Fruit fly (Drosophila melanogaster) whole organism, embryonic: ENCODE measurements around the gene CG31549.

Experiments
- Abd-B ChIP-seq: fragments of 200-800 bp; sonication (Bioruptor generic); optimal IDR thresholded peaks from 2 replicates; lab custom pipeline; 2018; ENCODE audit warnings: missing biosample characterization, mild to moderate bottlenecking, missing genetic modification characterization, moderate library complexity
- B-H2 ChIP-seq: fragments of 200-800 bp; sonication (Bioruptor generic); optimal IDR thresholded peaks from 2 replicates; lab custom pipeline; 2018; ENCODE audit warnings: missing biosample characterization, mild to moderate bottlenecking, missing genetic modification characterization
- CG10431 ChIP-seq: fragments of 200-800 bp; sonication (Bioruptor generic); optimal IDR thresholded peaks from 3 replicates; lab custom pipeline; 2018; ENCODE audit warnings: missing biosample characterization, mild to moderate bottlenecking, missing genetic modification characterization
- CG12744 ChIP-seq: fragments of 200-800 bp; sonication (Bioruptor generic); optimal IDR thresholded peaks from 2 replicates; lab custom pipeline; 2016; ENCODE audit warnings: missing biosample characterization, missing genetic modification characterization
- CG13287 ChIP-seq: fragments of 200-800 bp; sonication (Bioruptor generic); IDR thresholded peaks from 2 replicates; pipeline ENCODE4 v1.3.6; 2022; ENCODE audit warnings: missing biosample characterization, missing genetic modification characterization; ENCODE audit not compliant: partially characterized antibody
- CG14710 ChIP-seq: fragments of 200-800 bp; sonication (Bioruptor generic); optimal IDR thresholded peaks from 3 replicates; lab custom pipeline; 2019; ENCODE audit warnings: missing biosample characterization, mild to moderate bottlenecking, missing genetic modification characterization, moderate library complexity
- CG14965 ChIP-seq: fragments of 200-800 bp; sonication (Bioruptor generic); optimal IDR thresholded peaks from 2 replicates; lab custom pipeline; 2016; ENCODE audit warnings: missing biosample characterization, missing genetic modification characterization, borderline replicate concordance
- CG15479 ChIP-seq: fragments of 200-800 bp; sonication (Bioruptor generic); optimal IDR thresholded peaks from 3 replicates; lab custom pipeline; 2019; ENCODE audit warnings: missing biosample characterization, mild to moderate bottlenecking, missing genetic modification characterization, moderate library complexity
- CG30431 ChIP-seq: fragments of 200-800 bp; sonication (Bioruptor generic); optimal IDR thresholded peaks from 2 replicates; lab custom pipeline; 2017; ENCODE audit warnings: missing biosample characterization, missing genetic modification characterization
- CG3995 ChIP-seq: fragments of 200-800 bp; sonication (Bioruptor generic); optimal IDR thresholded peaks from 3 replicates; lab custom pipeline; 2016; ENCODE audit warnings: missing biosample characterization, missing genetic modification characterization
- CG42726 ChIP-seq: fragments of 200-800 bp; sonication (Bioruptor generic); IDR thresholded peaks from 2 replicates; pipeline ENCODE4 v1.3.6; 2022; ENCODE audit warnings: missing biosample characterization, missing genetic modification characterization; ENCODE audit not compliant: partially characterized antibody
- CG4328 ChIP-seq: fragments of 200-800 bp; sonication (Bioruptor generic); optimal IDR thresholded peaks from 3 replicates; lab custom pipeline; 2017; ENCODE audit warnings: missing biosample characterization, missing genetic modification reagents, missing genetic modification characterization
- CG6683 ChIP-seq: fragments of 200-800 bp; sonication (Bioruptor generic); optimal IDR thresholded peaks from 2 replicates; lab custom pipeline; 2017; ENCODE audit warnings: missing biosample characterization, mild to moderate bottlenecking, missing genetic modification characterization, missing genetic modification reagents
- CG6689 ChIP-seq: fragments of 200-800 bp; sonication (Bioruptor generic); IDR thresholded peaks from 2 replicates; pipeline ENCODE4 v1.3.6; 2022; ENCODE audit warnings: missing biosample characterization, missing genetic modification characterization
- CG8388 ChIP-seq: fragments of 200-800 bp; sonication (Bioruptor generic); optimal IDR thresholded peaks from 2 replicates; lab custom pipeline; 2019; ENCODE audit warnings: missing biosample characterization, mild to moderate bottlenecking, missing genetic modification characterization, moderate library complexity
- CG9727 ChIP-seq: fragments of 200-800 bp; sonication (Bioruptor generic); optimal IDR thresholded peaks from 3 replicates; lab custom pipeline; 2017; ENCODE audit warnings: missing biosample characterization, mild to moderate bottlenecking, missing genetic modification characterization
- Ets97D ChIP-seq: fragments of 200-800 bp; sonication (Bioruptor generic); optimal IDR thresholded peaks from 3 replicates; lab custom pipeline; 2016; ENCODE audit warnings: missing biosample characterization, missing genetic modification characterization
- HmgD ChIP-seq: fragments of 200-800 bp; sonication (Bioruptor generic); optimal IDR thresholded peaks from 3 replicates; lab custom pipeline; 2016; ENCODE audit warnings: missing biosample characterization, missing genetic modification characterization
- Hmr ChIP-seq: fragments of 200-800 bp; sonication (Bioruptor generic); optimal IDR thresholded peaks from 3 replicates; lab custom pipeline; 2017; ENCODE audit warnings: mild to moderate bottlenecking, missing biosample characterization, missing genetic modification reagents, missing genetic modification characterization
- Lim3 ChIP-seq: fragments of 200-800 bp; sonication (Bioruptor generic); IDR thresholded peaks from 2 replicates; pipeline ENCODE4 v1.3.6; 2022; ENCODE audit warnings: missing biosample characterization, missing genetic modification characterization
- Mad ChIP-seq: fragments of 200-800 bp; sonication (Bioruptor generic); optimal IDR thresholded peaks from 2 replicates; lab custom pipeline; 2016; ENCODE audit warnings: missing biosample characterization, missing genetic modification characterization
- Max ChIP-seq: fragments of 200-800 bp; sonication (Bioruptor generic); optimal IDR thresholded peaks from 2 replicates; lab custom pipeline; 2016; ENCODE audit warnings: missing biosample characterization, mild to moderate bottlenecking, missing genetic modification characterization
- Mrtf ChIP-seq: fragments of 200-800 bp; sonication (Bioruptor generic); IDR thresholded peaks from 3 replicates; pipeline ENCODE4 v1.3.6; 2022; ENCODE audit warnings: missing biosample characterization, missing genetic modification characterization
- PHDP ChIP-seq: fragments of 200-800 bp; sonication (Bioruptor generic); optimal IDR thresholded peaks from 3 replicates; lab custom pipeline; 2018; ENCODE audit warnings: missing biosample characterization, mild to moderate bottlenecking, missing genetic modification characterization, moderate library complexity
- Six4 ChIP-seq: fragments of 200-800 bp; sonication (Bioruptor generic); optimal IDR thresholded peaks from 2 replicates; lab custom pipeline; 2016; ENCODE audit warnings: missing biosample characterization, missing genetic modification characterization
- Sox100B ChIP-seq: fragments of 200-800 bp; sonication (Bioruptor generic); optimal IDR thresholded peaks from 3 replicates; lab custom pipeline; 2018; ENCODE audit warnings: missing biosample characterization, mild to moderate bottlenecking, missing genetic modification characterization
- Stat92E ChIP-seq, 3 experiments: fragments of >200 bp in 2 of 3; fragments of 200-800 bp in 1 of 3; sonication (Bioruptor generic) in 1 of 3; optimal IDR thresholded peaks; 2 replicates each; lab custom pipeline; 2017 to 2019; ENCODE audit warnings: missing biosample characterization in 3 of 3, missing genetic modification characterization in 3 of 3, mild to moderate bottlenecking in 1 of 3, moderate library complexity in 1 of 3
- Vsx1 ChIP-seq: fragments of 200-800 bp; sonication (Bioruptor generic); optimal IDR thresholded peaks from 2 replicates; lab custom pipeline; 2017; ENCODE audit warnings: missing biosample characterization, mild to moderate bottlenecking, missing genetic modification characterization, missing genetic modification reagents
- Xbp1 ChIP-seq: fragments of 200-800 bp; sonication (Bioruptor generic); optimal IDR thresholded peaks from 3 replicates; lab custom pipeline; 2016; ENCODE audit warnings: missing biosample characterization, mild to moderate bottlenecking, missing genetic modification characterization
- abd-A ChIP-seq: fragments of 200-800 bp; sonication (Bioruptor generic); optimal IDR thresholded peaks from 3 replicates; lab custom pipeline; 2019; ENCODE audit warnings: missing biosample characterization, mild to moderate bottlenecking, missing genetic modification characterization, moderate library complexity
- ara ChIP-seq: fragments of 200-800 bp; sonication (Bioruptor generic); IDR thresholded peaks from 2 replicates; pipeline ENCODE4 v1.3.6; 2022; ENCODE audit warnings: missing biosample characterization, missing genetic modification characterization
- cg ChIP-seq: fragments of 200-800 bp; sonication (Bioruptor generic); optimal IDR thresholded peaks from 3 replicates; lab custom pipeline; 2019; ENCODE audit warnings: missing biosample characterization, mild to moderate bottlenecking, missing genetic modification characterization, moderate library complexity
- crc ChIP-seq: fragments of 200-800 bp; sonication (Bioruptor generic); optimal IDR thresholded peaks from 2 replicates; lab custom pipeline; 2016; ENCODE audit warnings: missing biosample characterization, missing genetic modification characterization
- da ChIP-seq: fragments of 200-800 bp; sonication (Bioruptor generic); optimal IDR thresholded peaks from 2 replicates; lab custom pipeline; 2016; ENCODE audit warnings: missing biosample characterization, missing genetic modification characterization
- dpn ChIP-seq, 2 experiments: fragments of 200-800 bp; sonication (Bioruptor generic); optimal IDR thresholded peaks; 3 replicates each; lab custom pipeline; 2016; ENCODE audit warnings: missing biosample characterization in 2 of 2, missing genetic modification characterization in 2 of 2
- eve ChIP-seq, 2 experiments: fragments of >200 bp; optimal IDR thresholded peaks; 2 replicates each; lab custom pipeline; 2017; ENCODE audit warnings: missing biosample characterization in 2 of 2, missing genetic modification characterization in 2 of 2
- gcm2 ChIP-seq: fragments of 200-800 bp; sonication (Bioruptor generic); optimal IDR thresholded peaks from 2 replicates; lab custom pipeline; 2016; ENCODE audit warnings: missing biosample characterization, missing genetic modification characterization
- mld ChIP-seq: fragments of 200-800 bp; sonication (Bioruptor generic); IDR thresholded peaks from 3 replicates; pipeline ENCODE4 v1.3.6; 2022; ENCODE audit warnings: missing biosample characterization, missing genetic modification characterization; ENCODE audit not compliant: partially characterized antibody
- nau ChIP-seq: fragments of 200-800 bp; sonication (Bioruptor generic); optimal IDR thresholded peaks from 3 replicates; lab custom pipeline; 2017; ENCODE audit warnings: missing biosample characterization, mild to moderate bottlenecking, missing genetic modification characterization, missing genetic modification reagents
- otp ChIP-seq: fragments of 200-800 bp; sonication (Bioruptor generic); IDR thresholded peaks from 3 replicates; pipeline ENCODE4, ENCODE4 v1.3.6; 2022; ENCODE audit warnings: missing biosample characterization, missing genetic modification characterization
- pb ChIP-seq: fragments of 200-800 bp; sonication (Bioruptor generic); optimal IDR thresholded peaks from 3 replicates; lab custom pipeline; 2016; ENCODE audit warnings: missing biosample characterization, missing genetic modification characterization
- sim ChIP-seq: fragments of 200-800 bp; sonication (Bioruptor generic); IDR thresholded peaks from 2 replicates; pipeline ENCODE4 v1.3.6; 2022; ENCODE audit warnings: missing biosample characterization, missing genetic modification characterization
- tll ChIP-seq, 2 experiments: fragments of 200-800 bp in 1 of 2; fragments of >200 bp in 1 of 2; sonication (Bioruptor generic) in 1 of 2; optimal IDR thresholded peaks; 2 replicates each; lab custom pipeline; 2017 to 2019; ENCODE audit warnings: missing biosample characterization in 2 of 2, missing genetic modification characterization in 2 of 2, mild to moderate bottlenecking in 1 of 2, moderate library complexity in 1 of 2
- toy ChIP-seq: fragments of 200-800 bp; sonication (Bioruptor generic); IDR thresholded peaks from 2 replicates; pipeline ENCODE4 v1.3.6; 2022; ENCODE audit warnings: missing biosample characterization, missing genetic modification characterization
- tx ChIP-seq: fragments of 200-800 bp; sonication (Bioruptor generic); optimal IDR thresholded peaks from 2 replicates; lab custom pipeline; 2016; ENCODE audit warnings: missing biosample characterization, missing genetic modification characterization
- wek ChIP-seq: fragments of 200-800 bp; sonication (Bioruptor generic); optimal IDR thresholded peaks from 3 replicates; lab custom pipeline; 2018; ENCODE audit warnings: missing biosample characterization, mild to moderate bottlenecking, missing genetic modification characterization, moderate library complexity
- z ChIP-seq: fragments of 200-800 bp; sonication (Bioruptor generic); IDR thresholded peaks from 3 replicates; pipeline ENCODE4 v1.3.6; 2022; ENCODE audit warnings: missing biosample characterization, missing genetic modification characterization
- zfh1 ChIP-seq: fragments of 200-800 bp; sonication (Bioruptor generic); IDR thresholded peaks from 3 replicates; pipeline ENCODE4 v1.3.6; 2022; ENCODE audit warnings: missing biosample characterization, missing genetic modification characterization

CG31549 gene

DNA sequence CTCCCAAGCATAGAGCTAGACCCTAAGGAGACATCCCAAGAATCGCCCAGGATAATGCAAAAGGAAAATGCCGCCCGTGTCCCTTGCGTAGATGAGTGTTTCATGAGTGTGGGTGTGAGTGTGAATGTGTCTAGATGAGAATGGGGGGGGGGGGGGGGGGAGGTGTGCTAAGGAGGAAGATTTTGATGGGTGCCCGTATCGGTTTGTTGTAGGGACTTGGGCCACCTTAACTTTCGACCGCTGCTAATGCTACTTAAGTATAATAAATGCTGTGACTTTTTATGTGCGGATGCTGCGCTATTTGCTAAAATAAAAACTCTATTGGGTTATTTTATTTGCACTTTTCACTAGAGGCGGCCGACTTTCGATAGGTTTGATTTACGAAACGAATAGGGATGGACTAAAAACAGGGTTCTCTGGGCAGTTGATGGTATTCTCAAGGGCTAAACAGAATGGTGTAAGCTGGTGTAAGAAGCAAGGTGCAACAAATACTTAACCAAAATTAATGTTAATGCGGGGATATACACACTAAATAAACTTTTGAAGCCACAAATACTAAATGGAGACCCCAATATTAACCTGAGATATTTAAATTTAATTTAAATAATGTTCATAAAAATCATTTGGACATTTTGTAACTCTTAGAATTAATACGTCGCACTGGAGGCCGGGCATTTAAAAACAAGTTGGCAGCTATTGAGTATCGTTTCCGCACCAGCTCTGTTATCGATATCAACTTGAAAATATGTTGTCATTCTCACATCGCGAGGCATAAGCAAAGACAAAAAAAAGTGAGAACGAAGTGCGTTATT, 37.1 kb downstream of the CG31549 start, which contains the start of the genes Xe7 and Atg17 (continued):
- peak; percentile 44 for TF ChIP-seq nau (GFP tag; lab: Kevin White, UChicago)
- TF ChIP-seq CG4328 = peak; percentile 92
- peak; percentile 86 for TF ChIP-seq CG30431 (GFP tag; lab: Kevin White, UChicago)
- TF ChIP-seq crc (GFP tag; lab: Kevin White, UChicago) = peak; percentile 56
- TF ChIP-seq gcm2 (GFP tag; lab: Kevin White, UChicago) = peak; percentile 20
- no peak; the same call in 2 of the 3 replicates for TF ChIP-seq otp (GFP tag; lab: Robert Waterston, UW)
- TF ChIP-seq zfh1 = peak; percentile 86
- TF ChIP-seq mld (GFP tag; lab: Robert Waterston, UW) = no peak
- peak; percentile 96 for TF ChIP-seq Abd-B (GFP tag; lab: Kevin White, UChicago)
- peak; percentile 73 for TF ChIP-seq cg (GFP tag; lab: Kevin White, UChicago)
- peak; percentile 86 for TF ChIP-seq Mad (GFP tag; lab: Kevin White, UChicago)
- TF ChIP-seq pb = peak; percentile 69
- TF ChIP-seq Ets97D (GFP tag; lab: Kevin White, UChicago) = peak; percentile 79
- TF ChIP-seq Hmr (GFP tag; lab: Kevin White, UChicago) = peak; percentile 93
- peak; percentile 80 for TF ChIP-seq toy (GFP tag; lab: Robert Waterston, UW)
- no peak for TF ChIP-seq Vsx1
- TF ChIP-seq CG14965 (GFP tag; lab: Kevin White, UChicago) = no peak
- peak; percentile 94 for TF ChIP-seq CG14710 (tag; lab: Kevin White, UChicago)
- peak; percentile 64 for TF ChIP-seq CG3995 (GFP tag; lab: Kevin White, UChicago)
- TF ChIP-seq tx (GFP tag; lab: Kevin White, UChicago) = peak; percentile 88
- peak; percentile 18 for TF ChIP-seq CG10431
- peak; percentile 57 for TF ChIP-seq CG12744 (GFP tag; lab: Kevin White, UChicago)
- TF ChIP-seq ara (GFP tag; lab: Robert Waterston, UW) = peak; percentile 77
- peak; percentile 92 to 95 for TF ChIP-seq dpn (GFP tag; optimal IDR thresholded peaks at IDR 0.05; lab: Kevin White, UChicago)
- TF ChIP-seq Xbp1 = peak; percentile 95
- TF ChIP-seq sim (GFP tag; lab: Robert Waterston, UW) = 0 out of 2 replicates have a peak, but pooled peaks have one; percentile 40
- no peak for TF ChIP-seq abd-A (tag; lab: Kevin White, UChicago)
- TF ChIP-seq CG8388 (GFP tag; lab: Kevin White, UChicago) = peak; percentile 85
- peak; percentile 85 for TF ChIP-seq Six4
- peak; percentile 56 for TF ChIP-seq CG6683 (GFP tag; lab: Kevin White, UChicago)
- peak; percentile 91 for TF ChIP-seq Max (GFP tag; lab: Kevin White, UChicago)
- no peak for TF ChIP-seq CG42726 (GFP tag; lab: Robert Waterston, UW)
- no peak for TF ChIP-seq z (GFP tag; lab: Robert Waterston, UW)
- TF ChIP-seq B-H2 = peak; percentile 94
- peak in 1 of 2 experiments; percentile 25 for TF ChIP-seq eve (GFP tag; optimal IDR thresholded peaks at IDR 0.05; lab: Kevin White, UChicago)
- peak; percentile 87 for TF ChIP-seq PHDP (tag; lab: Kevin White, UChicago)
- peak; percentile 89 for TF ChIP-seq Sox100B (GFP tag; lab: Kevin White, UChicago)
- TF ChIP-seq CG6689 (GFP tag; lab: Robert Waterston, UW) = peak; percentile 98
- TF ChIP-seq Stat92E (GFP tag; optimal IDR thresholded peaks at IDR 0.05; lab: Kevin White, UChicago) = no peak
- TF ChIP-seq da (GFP tag; lab: Kevin White, UChicago) = peak; percentile 72
- peak; percentile 89; the same call in 2 of the 3 replicates for TF ChIP-seq Mrtf
- TF ChIP-seq CG13287 (GFP tag; lab: Robert Waterston, UW) = peak; percentile 40; the same call in 1 of the 2 replicates
- peak; percentile 70 for TF ChIP-seq wek (GFP tag; lab: Kevin White, UChicago)
- peak; percentile 48 for TF ChIP-seq tll (GFP tag; optimal IDR thresholded peaks at IDR 0.05; lab: Kevin White, UChicago)
- TF ChIP-seq CG15479 (GFP tag; lab: Kevin White, UChicago) = no peak
- TF ChIP-seq HmgD (GFP tag; lab: Kevin White, UChicago) = peak; percentile 81
- peak; percentile 91 for TF ChIP-seq CG9727
- TF ChIP-seq Lim3 = peak; percentile 50; the same call in 1 of the 2 replicates
